Worm (Caenorhabditis elegans): ENCODE data around the gene madf-4.

DNA sequence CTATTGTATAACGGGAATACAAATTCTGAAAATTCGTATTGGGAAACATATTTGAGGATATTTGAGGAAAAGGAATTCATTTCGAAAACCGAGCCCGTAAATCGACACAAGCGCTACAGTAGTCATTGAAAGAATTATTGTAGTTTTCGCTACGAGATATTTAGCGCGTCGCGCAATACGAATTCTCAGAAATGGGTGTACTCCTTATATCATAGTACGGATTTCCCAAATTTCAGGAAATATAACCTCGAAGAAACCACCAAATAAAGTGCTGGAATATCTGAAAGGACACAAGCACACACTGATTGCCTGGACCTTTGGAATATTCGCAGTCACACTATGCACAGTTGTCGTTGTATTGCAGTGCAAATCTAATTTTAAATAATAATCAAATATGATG, 34.9 kb downstream of the madf-4 start:
- TF ChIP-seq unc-62 (GFP tag; optimal IDR thresholded peaks at IDR 0.05) (no peak), aly-2 (tag; optimal IDR thresholded peaks at IDR 0.05) (no peak), nhr-237 (tag; optimal IDR thresholded peaks at IDR 0.05) (no peak), snpc-4 (tag; optimal IDR thresholded peaks at IDR 0.05) (no peak), lin-15B (tag; optimal IDR thresholded peaks at IDR 0.05) (no peak), nhr-76 (tag; optimal IDR thresholded peaks at IDR 0.05) (no peak), ztf-4 (tag; optimal IDR thresholded peaks at IDR 0.05) (no peak), ceh-28 (tag; optimal IDR thresholded peaks at IDR 0.05) (no peak), ztf-11 (tag; optimal IDR thresholded peaks at IDR 0.05) (no peak), nhr-11 (tag; optimal IDR thresholded peaks at IDR 0.05) (no peak), egl-27 (tag; optimal IDR thresholded peaks at IDR 0.05) (no peak), pqm-1 (tag; optimal IDR thresholded peaks at IDR 0.05) (no peak)

Data from whole organism, L3 larva.